Worm (Caenorhabditis elegans) whole organism, early embryonic: Measurements from ENCODE around the gene nbs-1.

Source experiments
- B0310.2 ChIP-seq: sonication (generic microtip); optimal IDR thresholded peaks from 2 replicates; lab custom pipeline; 2016; ENCODE audit warnings: mild to moderate bottlenecking, missing genetic modification characterization, missing compliant biosample characterization
- F13C5.2 ChIP-seq: sonication (generic microtip); optimal IDR thresholded peaks from 2 replicates; lab custom pipeline; 2017; ENCODE audit warnings: mild to moderate bottlenecking, missing genetic modification characterization, inconsistent platforms, missing compliant biosample characterization
- aly-1 ChIP-seq: sonication (generic microtip); optimal IDR thresholded peaks from 2 replicates; lab custom pipeline; 2016; ENCODE audit warnings: missing genetic modification characterization, missing compliant biosample characterization
- ama-1 ChIP-seq: fragments of 150-350 bp; optimal IDR thresholded peaks from 2 replicates; lab custom pipeline; 2014
- ceh-13 ChIP-seq: fragments of 200-800 bp; sonication (Bioruptor generic); optimal IDR thresholded peaks from 2 replicates; lab custom pipeline; 2018; ENCODE audit warnings: mild to moderate bottlenecking, missing genetic modification characterization, missing compliant biosample characterization
- ceh-36 ChIP-seq: sonication (generic microtip); optimal IDR thresholded peaks from 2 replicates; lab custom pipeline; 2016; ENCODE audit warnings: missing genetic modification characterization, inconsistent platforms, missing compliant biosample characterization
- ets-7 ChIP-seq: sonication (generic microtip); optimal IDR thresholded peaks from 2 replicates; lab custom pipeline; 2016; ENCODE audit warnings: missing genotype, missing genetic modification characterization, missing compliant biosample characterization
- flt-1 ChIP-seq: fragments of 200-800 bp; sonication (Bioruptor generic); IDR thresholded peaks from 2 replicates; pipeline ENCODE4 v1.3.6; 2022; ENCODE audit warnings: missing genetic modification characterization, missing compliant biosample characterization
- hmbx-1 ChIP-seq: sonication (generic microtip); optimal IDR thresholded peaks from 2 replicates; lab custom pipeline; 2016; ENCODE audit warnings: mild to moderate bottlenecking, missing genetic modification characterization, missing compliant biosample characterization
- hmg-4 ChIP-seq: fragments of 200-800 bp; sonication (Bioruptor generic); optimal IDR thresholded peaks from 2 replicates; lab custom pipeline; 2018; ENCODE audit warnings: mild to moderate bottlenecking, missing genetic modification characterization, missing compliant biosample characterization
- hnd-1 ChIP-seq: sonication (generic microtip); optimal IDR thresholded peaks from 2 replicates; lab custom pipeline; 2016; ENCODE audit warnings: missing genetic modification characterization, missing compliant biosample characterization
- pes-1 ChIP-seq: fragments of 200-800 bp; sonication (Bioruptor generic); IDR thresholded peaks from 2 replicates; pipeline ENCODE4 v1.3.6; 2022; ENCODE audit warnings: missing genetic modification reagents, missing genetic modification characterization, missing compliant biosample characterization
- scrt-1 ChIP-seq: fragments of 200-800 bp; sonication (Bioruptor generic); IDR thresholded peaks from 2 replicates; pipeline ENCODE4 v1.3.6; 2022; ENCODE audit warnings: missing genetic modification characterization, missing compliant biosample characterization
- sea-1 ChIP-seq: fragments of 200-800 bp; sonication (Bioruptor generic); conservative IDR thresholded peaks from 2 replicates; pipeline ENCODE4 v1.3.6; 2022; ENCODE audit warnings: missing genetic modification characterization, missing compliant biosample characterization
- tbx-11 ChIP-seq: fragments of 200-800 bp; sonication (Bioruptor generic); IDR thresholded peaks from 2 replicates; pipeline ENCODE4 v1.3.6; 2022; ENCODE audit warnings: missing genetic modification characterization, missing compliant biosample characterization
- tbx-37 ChIP-seq: fragments of 200-800 bp; sonication (Bioruptor generic); conservative IDR thresholded peaks from 2 replicates; pipeline ENCODE4 v1.3.6; 2022; ENCODE audit warnings: missing genetic modification reagents, missing genetic modification characterization, missing compliant biosample characterization
- tra-4 ChIP-seq: sonication (generic microtip); optimal IDR thresholded peaks from 2 replicates; lab custom pipeline; 2017; ENCODE audit warnings: missing genetic modification characterization, missing compliant biosample characterization

Gene nbs-1

DNA sequence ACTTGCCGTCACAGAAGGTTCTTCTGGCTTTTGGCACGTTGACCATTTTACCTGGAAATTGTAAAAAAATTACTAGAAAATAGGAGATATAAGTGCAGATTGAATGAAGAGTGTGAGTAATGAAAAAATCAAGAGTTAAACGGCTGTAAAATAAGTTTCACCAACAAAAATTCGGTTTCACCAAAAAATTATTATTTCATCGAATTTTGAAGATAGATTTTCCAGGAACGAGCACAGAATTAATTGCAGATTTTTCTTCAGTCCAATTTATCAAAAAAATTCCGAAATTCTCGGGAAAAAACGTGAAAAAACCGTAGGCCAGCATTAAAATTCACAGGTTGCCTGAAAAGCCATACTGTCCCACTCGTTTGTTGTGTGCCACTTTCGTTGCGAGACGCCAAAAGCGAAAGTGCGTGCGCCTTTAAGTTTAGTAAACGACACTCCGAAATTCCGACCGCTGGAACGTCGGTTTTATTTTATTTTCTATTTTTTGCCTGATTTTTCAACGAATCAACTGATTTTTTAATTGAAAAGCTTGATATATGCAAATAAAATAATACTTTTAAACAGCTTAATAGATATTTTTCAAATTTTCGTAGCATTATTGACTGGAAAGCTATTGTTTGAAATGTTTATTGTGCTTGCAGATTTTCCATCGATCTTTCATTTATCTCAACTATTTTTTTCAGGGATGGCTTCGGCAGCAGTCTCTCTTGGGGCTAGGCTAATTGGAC, 1.0 kb upstream of the nbs-1 start, which contains the start of the genes rpl-36.A and nuo-1:
rpl-36.A (minus strand) TSS at position 51 of the 734 bp plus-strand sequence.
nuo-1 (plus strand) TSS at position 684 of the 734 bp plus-strand sequence.
- TF ChIP-seq hnd-1 (tag; lab: Kevin White, UChicago) = no peak
- 0 out of 2 replicates have a peak, but pooled peaks have one; percentile 18 for TF ChIP-seq tbx-37
- TF ChIP-seq F13C5.2 = peak; percentile 23
- TF ChIP-seq hmg-4 (GFP tag; lab: Kevin White, UChicago) = no peak
- TF ChIP-seq ets-7 = no peak
- TF ChIP-seq scrt-1 (GFP tag; lab: Robert Waterston, UW) = no peak

ce11 chrII:11094431-11094830, 1.8 kb downstream of the nbs-1 start:
- TF ChIP-seq F13C5.2 (no peak), pes-1 (GFP tag; lab: Robert Waterston, UW) (no peak), ceh-36 (no peak), scrt-1 (GFP tag; lab: Robert Waterston, UW) (no peak), tra-4 (no peak), ets-7 (no peak), B0310.2 (tag; lab: Kevin White, UChicago) (no peak), tbx-37 (no peak), hnd-1 (tag; lab: Kevin White, UChicago) (no peak), tbx-11 (GFP tag; lab: Robert Waterston, UW) (no peak), sea-1 (no peak)

DNA sequence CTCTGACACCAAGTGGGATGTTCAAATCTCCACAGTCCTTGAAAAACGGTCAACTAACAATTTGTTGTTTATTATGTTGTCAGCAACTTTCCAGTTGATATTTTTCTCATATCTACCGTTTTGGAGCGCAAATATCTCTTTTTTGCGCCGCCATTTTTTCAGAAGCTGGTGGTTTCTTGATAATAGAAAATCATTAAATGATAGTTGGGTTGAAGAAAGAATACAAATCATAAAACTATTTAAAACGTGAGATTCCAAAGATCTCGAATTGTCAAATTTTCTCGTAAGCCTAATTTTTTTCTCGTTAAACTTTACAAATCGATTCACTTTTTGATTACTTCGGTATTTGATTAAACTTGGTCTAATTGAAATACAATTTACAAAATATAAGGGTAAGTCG, 3.9 kb downstream of the nbs-1 start, which contains the start of gene rpl-42:
rpl-42 (plus strand) TSS at position 301 of the 400 bp plus-strand sequence.
- TF ChIP-seq tbx-11 (GFP tag; lab: Robert Waterston, UW) (no peak), tra-4 (no peak), pes-1 (GFP tag; lab: Robert Waterston, UW) (no peak), hmbx-1 (tag; lab: Kevin White, UChicago) (no peak), ceh-13 (no peak), hmg-4 (GFP tag; lab: Kevin White, UChicago) (no peak)

ce11 chrII:11091577-11091976, 4.7 kb downstream of the nbs-1 start:
- no peak for TF ChIP-seq scrt-1 (GFP tag; lab: Robert Waterston, UW)
- no peak for TF ChIP-seq F13C5.2
- TF ChIP-seq aly-1 (tag; lab: Kevin White, UChicago) = no peak
- no peak for TF ChIP-seq flt-1
- TF ChIP-seq pes-1 (GFP tag; lab: Robert Waterston, UW) = no peak
- no peak for TF ChIP-seq ama-1 (lab: Kevin White, UChicago)
- TF ChIP-seq ceh-13 = no peak
- TF ChIP-seq sea-1 = no peak
- no peak for TF ChIP-seq ceh-36
- no peak for TF ChIP-seq hmg-4 (GFP tag; lab: Kevin White, UChicago)
- no peak for TF ChIP-seq hnd-1 (tag; lab: Kevin White, UChicago)
- TF ChIP-seq B0310.2 (tag; lab: Kevin White, UChicago) = no peak

- TF ChIP-seq B0310.2 (tag; lab: Kevin White, UChicago) (no peak), scrt-1 (GFP tag; lab: Robert Waterston, UW) (no peak), aly-1 (tag; lab: Kevin White, UChicago) (no peak), tbx-37 (no peak), tra-4 (no peak), hnd-1 (tag; lab: Kevin White, UChicago) (no peak), tbx-11 (GFP tag; lab: Robert Waterston, UW) (no peak), ets-7 (no peak), ama-1 (lab: Kevin White, UChicago) (no peak), F13C5.2 (no peak), ceh-13 (no peak), hmg-4 (GFP tag; lab: Kevin White, UChicago) (no peak), hmbx-1 (tag; lab: Kevin White, UChicago) (no peak), flt-1 (no peak), ceh-36 (no peak), sea-1 (no peak), pes-1 (GFP tag; lab: Robert Waterston, UW) (no peak)
Measured at ce11 chrII:11089356-11089755, 6.9 kb downstream of the nbs-1 start, which contains the start of gene unc-53. TSS of gene unc-53 (minus strand) at chrII:11089456.

DNA sequence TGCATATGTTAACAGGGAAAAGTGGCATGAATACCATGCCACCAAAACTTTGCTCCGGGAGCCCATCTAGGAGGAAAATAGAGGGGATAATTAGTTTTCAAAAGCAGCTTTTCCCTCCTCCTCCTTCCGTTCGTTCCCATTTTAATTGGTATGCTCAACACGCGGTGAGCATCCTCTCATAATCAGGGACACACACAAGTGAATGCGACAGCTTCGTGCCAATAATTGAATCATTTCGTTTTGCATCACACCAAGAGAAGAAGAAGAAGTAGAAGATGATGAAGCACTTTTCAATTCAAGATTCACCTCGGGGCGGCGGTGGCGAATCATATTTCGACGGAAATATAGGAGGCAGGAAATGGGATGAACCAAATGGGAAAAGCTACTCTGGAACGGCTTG, 8.1 kb downstream of the nbs-1 start:
- TF ChIP-seq pes-1 (GFP tag; lab: Robert Waterston, UW) (no peak), scrt-1 (GFP tag; lab: Robert Waterston, UW) (0 out of 2 replicates have a peak, but pooled peaks have one; percentile 18)

DNA sequence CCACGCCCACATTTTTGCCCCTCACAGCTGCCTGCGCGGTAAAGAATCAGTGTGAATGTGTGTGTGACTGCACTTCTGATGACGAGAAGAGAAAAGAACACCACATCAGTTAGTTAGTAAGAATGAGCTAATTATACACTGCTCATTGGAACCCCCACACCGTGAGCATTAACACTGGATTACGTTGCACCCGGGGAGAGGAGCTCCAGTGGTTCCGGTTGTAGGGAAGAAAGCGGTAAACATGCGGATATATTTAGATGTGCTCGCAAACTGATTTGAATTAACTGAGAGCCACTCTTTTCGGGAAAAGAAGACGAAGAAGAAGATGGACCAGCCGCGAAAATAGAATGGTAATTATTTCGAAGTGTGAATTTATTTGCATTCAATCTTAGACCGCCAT, 9.5 kb downstream of the nbs-1 start:
- TF ChIP-seq flt-1 (no peak), hmg-4 (GFP tag; lab: Kevin White, UChicago) (no peak), F13C5.2 (no peak), aly-1 (tag; lab: Kevin White, UChicago) (no peak), B0310.2 (tag; lab: Kevin White, UChicago) (no peak), ceh-36 (no peak), hnd-1 (tag; lab: Kevin White, UChicago) (no peak), tbx-11 (GFP tag; lab: Robert Waterston, UW) (no peak), tbx-37 (no peak), tra-4 (no peak), ets-7 (no peak), sea-1 (no peak), pes-1 (GFP tag; lab: Robert Waterston, UW) (no peak), scrt-1 (GFP tag; lab: Robert Waterston, UW) (no peak), ama-1 (lab: Kevin White, UChicago) (no peak), hmbx-1 (tag; lab: Kevin White, UChicago) (no peak), ceh-13 (no peak)

DNA sequence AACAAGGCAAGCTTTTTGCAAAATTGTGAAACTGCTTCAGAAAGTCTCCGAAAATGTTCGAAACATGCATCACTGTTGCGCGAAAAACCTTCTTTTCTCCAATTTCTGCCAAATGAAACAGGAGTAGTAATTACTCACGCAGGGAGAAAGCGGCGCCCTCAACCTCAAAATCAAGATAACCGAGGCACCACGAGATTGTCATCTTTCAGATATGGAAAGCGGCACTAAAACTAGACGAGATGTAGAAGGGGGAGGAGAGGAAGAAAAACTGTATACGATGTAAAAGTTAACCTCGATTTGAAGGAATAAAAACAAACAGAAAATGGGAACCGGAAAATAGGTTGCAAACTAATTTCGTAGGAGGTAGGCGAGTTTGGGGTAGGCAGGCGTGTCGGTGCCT, 19.7 kb downstream of the nbs-1 start:
- TF ChIP-seq pes-1 (GFP tag; lab: Robert Waterston, UW) (no peak), ama-1 (lab: Kevin White, UChicago) (no peak), B0310.2 (tag; lab: Kevin White, UChicago) (no peak)
